Worm (Caenorhabditis elegans): ENCODE measurements around the gene pacl-1.

Gene pacl-1

ce11 chrV:16246579-16246978 lies 28.7 kb downstream of the pacl-1 start, which contains the start of gene srh-95:
Gene srh-95, plus strand, starts transcription at chrV:16246879.
- TF ChIP-seq hlh-26 (GFP tag; conservative IDR thresholded peaks at IDR 0.05) (no peak), ets-4 (GFP tag; optimal IDR thresholded peaks at IDR 0.05) (no peak), die-1 (tag; optimal IDR thresholded peaks at IDR 0.05) (no peak), ccch-3 (GFP tag; optimal IDR thresholded peaks at IDR 0.05) (no peak), rpc-1 (optimal IDR thresholded peaks at IDR 0.05) (no peak), rpc-1 (tag; optimal IDR thresholded peaks at IDR 0.05) (no peak), gei-17 (GFP tag; optimal IDR thresholded peaks at IDR 0.05) (no peak), tlf-1 (GFP tag; optimal IDR thresholded peaks at IDR 0.05) (no peak), ZK185.1 (tag; optimal IDR thresholded peaks at IDR 0.05; ENCODE audit: poor library complexity, severe bottlenecking) (no peak), sptf-2 (GFP tag; optimal IDR thresholded peaks at IDR 0.05) (no peak), fkh-3 (tag; optimal IDR thresholded peaks at IDR 0.05) (no peak), nhr-179 (tag; optimal IDR thresholded peaks at IDR 0.05) (no peak)

- TF ChIP-seq hlh-12 (tag; optimal IDR thresholded peaks at IDR 0.05): no peak
- TF ChIP-seq madf-6 (GFP tag; IDR thresholded peaks at IDR 0.05): no peak
- TF ChIP-seq nfya-2 (GFP tag; IDR thresholded peaks at IDR 0.05): no peak
Observed at ce11 chrV:16244078-16244477, 31.2 kb downstream of the pacl-1 start, which contains the start of gene srh-104. Gene srh-104, minus strand, starts transcription at chrV:16244178.

- TF ChIP-seq zfh-2 (GFP tag; conservative IDR thresholded peaks at IDR 0.05) (no peak), nhr-27 (tag; optimal IDR thresholded peaks at IDR 0.05) (no peak), mxl-1 (tag; optimal IDR thresholded peaks at IDR 0.05) (no peak), dox-1 (GFP tag; IDR thresholded peaks at IDR 0.05) (no peak), lir-1 (GFP tag; conservative IDR thresholded peaks at IDR 0.05) (no peak), F39B2.1 (GFP tag; IDR thresholded peaks at IDR 0.05) (no peak), tlf-1 (GFP tag; optimal IDR thresholded peaks at IDR 0.05) (no peak), unc-62 (GFP tag; optimal IDR thresholded peaks at IDR 0.05) (no peak), Y67H2A.10 (GFP tag; conservative IDR thresholded peaks at IDR 0.05) (no peak), K12H6.12 (tag; optimal IDR thresholded peaks at IDR 0.05) (no peak), lin-40 (tag; optimal IDR thresholded peaks at IDR 0.05) (no peak), lin-54 (GFP tag; optimal IDR thresholded peaks at IDR 0.05) (no peak), rec-8 (tag; optimal IDR thresholded peaks at IDR 0.05) (no peak), ceh-79 (tag; optimal IDR thresholded peaks at IDR 0.05) (no peak), hmg-1.2 (GFP tag; IDR thresholded peaks at IDR 0.05) (no peak), pbrm-1 (GFP tag; IDR thresholded peaks at IDR 0.05) (no peak)
Observed at ce11 chrV:16237223-16237622, 38.0 kb downstream of the pacl-1 start, which contains the start of gene F21H7.5. Gene F21H7.5, plus strand, starts transcription at chrV:16237523.

ce11 chrV:16235647-16236046 lies 39.6 kb downstream of the pacl-1 start, which contains the start of gene srh-98:
Gene srh-98, minus strand, starts transcription at chrV:16235747.
- no peak for TF ChIP-seq nfya-1 (tag; optimal IDR thresholded peaks at IDR 0.05; ENCODE audit: borderline replicate concordance, insufficient read depth)
- TF ChIP-seq rpc-1 (optimal IDR thresholded peaks at IDR 0.05): no peak
- no peak for TF ChIP-seq rpc-1 (tag; optimal IDR thresholded peaks at IDR 0.05)
- TF ChIP-seq F10E7.11 (tag; optimal IDR thresholded peaks at IDR 0.05): no peak
- no peak for TF ChIP-seq sdz-38 (tag; optimal IDR thresholded peaks at IDR 0.05)
- no peak for TF ChIP-seq lin-26 (GFP tag; IDR thresholded peaks at IDR 0.05)
- TF ChIP-seq B0035.1 (tag; optimal IDR thresholded peaks at IDR 0.05): no peak

Data from whole organism, young adult.